Worm (Caenorhabditis elegans): ENCODE results near the gene mlcd-1.

DNA sequence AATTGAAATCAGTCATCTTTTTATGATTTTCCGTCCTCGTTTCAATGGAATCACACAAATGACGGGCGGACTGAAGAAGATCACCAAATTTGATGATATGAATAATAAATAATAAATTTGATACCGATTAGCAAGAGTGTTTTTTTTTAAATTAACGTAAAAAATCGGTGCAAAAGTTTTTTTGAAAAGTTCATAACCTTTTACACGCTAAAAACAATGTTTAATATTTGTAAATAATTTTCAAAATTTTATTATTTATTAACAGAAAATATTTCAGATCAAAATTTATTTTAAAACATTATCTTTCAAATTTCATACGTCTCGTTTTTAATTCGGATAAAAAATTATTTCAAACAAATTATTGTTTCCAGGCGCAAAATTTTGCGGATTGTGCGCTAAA lies 23.0 kb downstream of the mlcd-1 start, which contains the start of gene M88.3:
- TF ChIP-seq ama-1 (optimal IDR thresholded peaks at IDR 0.05) (no peak), php-3 (GFP tag; IDR thresholded peaks at IDR 0.05) (no peak), snpc-4 (tag; optimal IDR thresholded peaks at IDR 0.05) (no peak), rbr-2 (tag; optimal IDR thresholded peaks at IDR 0.05) (no peak), egl-27 (tag; optimal IDR thresholded peaks at IDR 0.05) (no peak), mdl-1 (tag; optimal IDR thresholded peaks at IDR 0.05) (no peak), nhr-10 (tag; optimal IDR thresholded peaks at IDR 0.05) (no peak), nhr-28 (tag; optimal IDR thresholded peaks at IDR 0.05) (no peak), nhr-41 (GFP tag; IDR thresholded peaks at IDR 0.05) (no peak), hif-1 (tag; optimal IDR thresholded peaks at IDR 0.05) (no peak)

Data from whole organism, L4 larva.